Fruit fly (Drosophila melanogaster): ENCODE data around the gene CG9109.

Gene CG9109

dm6 chr2L:5979957-5980861 lies 54.0 kb downstream of the CG9109 start (continued):
- TF ChIP-seq Hand (GFP tag; optimal IDR thresholded peaks at IDR 0.05) (peak; percentile 64), Meics (GFP tag; optimal IDR thresholded peaks at IDR 0.05) (peak; percentile 23), ftz-f1 (GFP tag; optimal IDR thresholded peaks at IDR 0.05) (peak; percentile 58), CG10366 (GFP tag; IDR thresholded peaks at IDR 0.05) (no peak), ERR (GFP tag; optimal IDR thresholded peaks at IDR 0.05) (peak; percentile 50), CG7745 (tag; optimal IDR thresholded peaks at IDR 0.05) (peak; percentile 100), CG6854 (GFP tag; optimal IDR thresholded peaks at IDR 0.05) (peak; percentile 65), Asciz (GFP tag; optimal IDR thresholded peaks at IDR 0.05) (peak; percentile 31), mirr (GFP tag; optimal IDR thresholded peaks at IDR 0.05) (peak; percentile 56), ken (GFP tag; IDR thresholded peaks at IDR 0.05) (no peak), CG10267 (tag; optimal IDR thresholded peaks at IDR 0.05) (peak; percentile 26), Sin3A (optimal IDR thresholded peaks at IDR 0.05) (peak; percentile 3), CG8388 (GFP tag; optimal IDR thresholded peaks at IDR 0.05) (peak; percentile 9), Xbp1 (GFP tag; optimal IDR thresholded peaks at IDR 0.05) (no peak), pros (GFP tag; optimal IDR thresholded peaks at IDR 0.05) (peak; percentile 91), bbx (GFP tag; IDR thresholded peaks at IDR 0.05; ENCODE audit: partially characterized antibody) (no peak), CG12391 (tag; optimal IDR thresholded peaks at IDR 0.05) (peak; percentile 8), kah (GFP tag; optimal IDR thresholded peaks at IDR 0.05) (peak; percentile 9), chinmo (GFP tag; IDR thresholded peaks at IDR 0.05; ENCODE audit: partially characterized antibody) (no peak), cad (GFP tag; optimal IDR thresholded peaks at IDR 0.05) (peak; percentile 68), CG13296 (GFP tag; optimal IDR thresholded peaks at IDR 0.05) (peak; percentile 53), lilli (GFP tag; optimal IDR thresholded peaks at IDR 0.05) (peak; percentile 9), gsb-n (tag; optimal IDR thresholded peaks at IDR 0.05) (peak; percentile 5), wek (GFP tag; optimal IDR thresholded peaks at IDR 0.05) (peak; percentile 57), CG7987 (GFP tag; optimal IDR thresholded peaks at IDR 0.05) (peak; percentile 42), CG4328 (GFP tag; optimal IDR thresholded peaks at IDR 0.05) (peak; percentile 0), Side (GFP tag; optimal IDR thresholded peaks at IDR 0.05) (peak; percentile 39), CG8290 (GFP tag; optimal IDR thresholded peaks at IDR 0.05) (no peak), CG8290 (tag; optimal IDR thresholded peaks at IDR 0.05) (peak in 1 of 2 experiments; percentile 70), CG6683 (GFP tag; optimal IDR thresholded peaks at IDR 0.05) (no peak), dpn (GFP tag; optimal IDR thresholded peaks at IDR 0.05) (peak in 1 of 2 experiments; percentile 9), onecut (GFP tag; IDR thresholded peaks at IDR 0.05) (peak; percentile 8; the same call in 1 of the 2 replicates), lab (GFP tag; optimal IDR thresholded peaks at IDR 0.05) (peak; percentile 73), CG10431 (GFP tag; optimal IDR thresholded peaks at IDR 0.05) (peak; percentile 35), CG5180 (GFP tag; optimal IDR thresholded peaks at IDR 0.05) (peak; percentile 13), Spps (tag; optimal IDR thresholded peaks at IDR 0.05) (peak; percentile 24), CG14860 (GFP tag; IDR thresholded peaks at IDR 0.05; ENCODE audit: partially characterized antibody) (no peak), jing (GFP tag; optimal IDR thresholded peaks at IDR 0.05) (no peak), nerfin-1 (tag; optimal IDR thresholded peaks at IDR 0.05) (peak; percentile 32), Mes4 (GFP tag; optimal IDR thresholded peaks at IDR 0.05) (peak; percentile 10), CG10147 (GFP tag; optimal IDR thresholded peaks at IDR 0.05) (peak; percentile 26), CG6765 (GFP tag; optimal IDR thresholded peaks at IDR 0.05) (peak; percentile 80), gcm (GFP tag; optimal IDR thresholded peaks at IDR 0.05) (peak; percentile 26), kni (GFP tag; optimal IDR thresholded peaks at IDR 0.05) (peak; percentile 61), CG15269 (tag; optimal IDR thresholded peaks at IDR 0.05) (peak; percentile 4), jigr1 (GFP tag; IDR thresholded peaks at IDR 0.05) (no peak), CG31365 (tag; optimal IDR thresholded peaks at IDR 0.05) (peak; percentile 39), sisA (GFP tag; IDR thresholded peaks at IDR 0.05) (no peak)
